Worm (Caenorhabditis elegans): ENCODE measurements around the gene F55G1.15.

- TF ChIP-seq cog-1 (tag; optimal IDR thresholded peaks at IDR 0.05) = no peak
- no peak for TF ChIP-seq ztf-29 (GFP tag; IDR thresholded peaks at IDR 0.05)
Observed at ce11 chrIV:7488457-7488783, 12.8 kb downstream of the F55G1.15 start.
